Fruit fly (Drosophila melanogaster) whole organism: ENCODE measurements around the gene CG31272.

Source experiments
- CG8478 ChIP-seq: fragments of >200 bp; optimal IDR thresholded peaks from 2 replicates; lab custom pipeline; 2018; ENCODE audit warnings: inconsistent platforms
- Dll ChIP-seq: fragments of >200 bp; optimal IDR thresholded peaks from 2 replicates; lab custom pipeline; 2017
- EcR ChIP-seq, 2 experiments: fragments of >200 bp; optimal IDR thresholded peaks; 2 replicates each; lab custom pipeline; 2017; ENCODE audit warnings: missing biosample characterization in 2 of 2, missing genetic modification characterization in 2 of 2, missing genetic modification reagents in 2 of 2
- pan ChIP-seq: fragments of >200 bp; optimal IDR thresholded peaks from 2 replicates; lab custom pipeline; 2017
- psq ChIP-seq: fragments of >200 bp; optimal IDR thresholded peaks from 2 replicates; lab custom pipeline; 2017
- usp ChIP-seq: fragments of >200 bp; optimal IDR thresholded peaks from 2 replicates; lab custom pipeline; 2017; ENCODE audit warnings: missing biosample characterization, missing genetic modification characterization, mixed read lengths

Gene CG31272

dm6 chr3R:10767526-10767925 lies 8.3 kb upstream of the CG31272 start, which contains the start of gene TfIIFbeta:
TSS of gene TfIIFbeta (minus strand) at chr3R:10767804.
- TF ChIP-seq EcR (GFP tag; optimal IDR thresholded peaks at IDR 0.05; lab: Kevin White, UChicago): no peak
- no peak for TF ChIP-seq usp
- no peak for TF ChIP-seq CG8478 (lab: Kevin White, UChicago)
- no peak for TF ChIP-seq psq (lab: Kevin White, UChicago)
- no peak for TF ChIP-seq pan (lab: Kevin White, UChicago)
- no peak for TF ChIP-seq Dll

- TF ChIP-seq psq (lab: Kevin White, UChicago) (no peak), usp (no peak), pan (lab: Kevin White, UChicago) (no peak), EcR (GFP tag; optimal IDR thresholded peaks at IDR 0.05; lab: Kevin White, UChicago) (no peak), CG8478 (lab: Kevin White, UChicago) (no peak), Dll (no peak)
These were observed 2.8 kb upstream of the CG31272 start for dm6 chr3R:10761980-10762379.

- TF ChIP-seq EcR (GFP tag; optimal IDR thresholded peaks at IDR 0.05; lab: Kevin White, UChicago) (no peak), psq (lab: Kevin White, UChicago) (peak; percentile 6), usp (no peak)
These were observed 2.0 kb upstream of the CG31272 start, which contains the start of the genes MED7 and Cap-H2 for dm6 chr3R:10760966-10761855. TSS of gene MED7 (minus strand) at chr3R:10761032. TSS of gene Cap-H2 (plus strand) at chr3R:10761310.

dm6 chr3R:10755534-10755933 lies 3.7 kb downstream of the CG31272 start, which contains the start of gene CG14691:
TSS of gene CG14691 (minus strand) at chr3R:10755634.
- no peak for TF ChIP-seq CG8478 (lab: Kevin White, UChicago)
- no peak for TF ChIP-seq usp
- no peak for TF ChIP-seq EcR (GFP tag; optimal IDR thresholded peaks at IDR 0.05; lab: Kevin White, UChicago)
- TF ChIP-seq pan (lab: Kevin White, UChicago): no peak
- TF ChIP-seq psq (lab: Kevin White, UChicago): no peak
- TF ChIP-seq Dll: no peak

- TF ChIP-seq EcR (GFP tag; optimal IDR thresholded peaks at IDR 0.05; lab: Kevin White, UChicago) (no peak), CG8478 (lab: Kevin White, UChicago) (no peak), pan (lab: Kevin White, UChicago) (no peak), usp (no peak), Dll (no peak), psq (lab: Kevin White, UChicago) (no peak)
These were observed 8.1 kb downstream of the CG31272 start, which contains the start of gene TkR86C for dm6 chr3R:10751061-10751460. TSS of gene TkR86C (minus strand) at chr3R:10751228.

dm6 chr3R:10747650-10748049 lies 11.5 kb downstream of the CG31272 start:
- no peak for TF ChIP-seq CG8478 (lab: Kevin White, UChicago)
- no peak for TF ChIP-seq pan (lab: Kevin White, UChicago)
- TF ChIP-seq Dll: no peak
- no peak for TF ChIP-seq EcR (GFP tag; optimal IDR thresholded peaks at IDR 0.05; lab: Kevin White, UChicago)
- TF ChIP-seq psq (lab: Kevin White, UChicago): no peak
- no peak for TF ChIP-seq usp

dm6 chr3R:10735857-10736256 lies 23.3 kb downstream of the CG31272 start, which contains the start of gene tomboy20:
TSS of gene tomboy20 (minus strand) at chr3R:10735957.
- no peak for TF ChIP-seq CG8478 (lab: Kevin White, UChicago)
- no peak for TF ChIP-seq pan (lab: Kevin White, UChicago)
- no peak for TF ChIP-seq EcR (GFP tag; optimal IDR thresholded peaks at IDR 0.05; lab: Kevin White, UChicago)
- no peak for TF ChIP-seq psq (lab: Kevin White, UChicago)
- TF ChIP-seq Dll: no peak
- no peak for TF ChIP-seq usp

- TF ChIP-seq usp: no peak
- TF ChIP-seq psq (lab: Kevin White, UChicago): no peak
- TF ChIP-seq pan (lab: Kevin White, UChicago): no peak
- TF ChIP-seq Dll: no peak
- TF ChIP-seq CG8478 (lab: Kevin White, UChicago): no peak
- no peak for TF ChIP-seq EcR (GFP tag; optimal IDR thresholded peaks at IDR 0.05; lab: Kevin White, UChicago)
These were observed 32.5 kb downstream of the CG31272 start for dm6 chr3R:10726714-10727113.

- no peak for TF ChIP-seq EcR (GFP tag; optimal IDR thresholded peaks at IDR 0.05; lab: Kevin White, UChicago)
- no peak for TF ChIP-seq Dll
- TF ChIP-seq psq (lab: Kevin White, UChicago): no peak
- no peak for TF ChIP-seq pan (lab: Kevin White, UChicago)
- no peak for TF ChIP-seq usp
- no peak for TF ChIP-seq CG8478 (lab: Kevin White, UChicago)
These were observed 44.7 kb downstream of the CG31272 start, which contains the start of gene CG4073 for dm6 chr3R:10714498-10714897. TSS of gene CG4073 (plus strand) at chr3R:10714798.

- TF ChIP-seq usp: no peak
- TF ChIP-seq EcR (GFP tag; optimal IDR thresholded peaks at IDR 0.05; lab: Kevin White, UChicago): no peak
- no peak for TF ChIP-seq Dll
- no peak for TF ChIP-seq CG8478 (lab: Kevin White, UChicago)
- no peak for TF ChIP-seq psq (lab: Kevin White, UChicago)
- TF ChIP-seq pan (lab: Kevin White, UChicago): no peak
These were observed 48.0 kb downstream of the CG31272 start, which contains the start of gene CG14689 for dm6 chr3R:10711148-10711547. TSS of gene CG14689 (minus strand) at chr3R:10711248.

dm6 chr3R:10709264-10709663 lies 49.9 kb downstream of the CG31272 start, which contains the start of gene CG31373:
TSS of gene CG31373 (minus strand) at chr3R:10709364.
- TF ChIP-seq Dll (no peak), CG8478 (lab: Kevin White, UChicago) (no peak), psq (lab: Kevin White, UChicago) (no peak), EcR (GFP tag; optimal IDR thresholded peaks at IDR 0.05; lab: Kevin White, UChicago) (no peak), pan (lab: Kevin White, UChicago) (no peak), usp (no peak)

- TF ChIP-seq EcR (GFP tag; optimal IDR thresholded peaks at IDR 0.05; lab: Kevin White, UChicago): no peak
- no peak for TF ChIP-seq pan (lab: Kevin White, UChicago)
- TF ChIP-seq Dll: no peak
- TF ChIP-seq usp: no peak
- no peak for TF ChIP-seq CG8478 (lab: Kevin White, UChicago)
- TF ChIP-seq psq (lab: Kevin White, UChicago): no peak
These were observed 51.0 kb downstream of the CG31272 start, which contains the start of gene CG31278 for dm6 chr3R:10708169-10708568. TSS of gene CG31278 (minus strand) at chr3R:10708340.
